Fruit fly (Drosophila melanogaster) whole organism, prepupa: ENCODE data around the gene yata.

Source experiments
- CG11902 ChIP-seq: fragments of 200-800 bp; sonication (Bioruptor generic); optimal IDR thresholded peaks from 3 replicates; lab custom pipeline; 2016; ENCODE audit warnings: missing biosample characterization, missing genetic modification characterization
- CG1621 ChIP-seq: fragments of 200-800 bp; sonication (Bioruptor generic); optimal IDR thresholded peaks from 3 replicates; lab custom pipeline; 2018; ENCODE audit warnings: missing biosample characterization, mild to moderate bottlenecking, missing genetic modification characterization
- CG34406 ChIP-seq: fragments of 200-800 bp; sonication (Bioruptor generic); optimal IDR thresholded peaks from 3 replicates; lab custom pipeline; 2016; ENCODE audit warnings: missing biosample characterization, missing genetic modification characterization
- CG8319 ChIP-seq: fragments of 200-800 bp; sonication (Bioruptor generic); optimal IDR thresholded peaks from 3 replicates; lab custom pipeline; 2016; ENCODE audit warnings: missing biosample characterization, missing genetic modification characterization
- CG8632 ChIP-seq: fragments of 200-800 bp; sonication (Bioruptor generic); optimal IDR thresholded peaks from 3 replicates; lab custom pipeline; 2016; ENCODE audit warnings: missing biosample characterization, missing genetic modification characterization
- OdsH ChIP-seq: fragments of 200-800 bp; sonication (Bioruptor generic); optimal IDR thresholded peaks from 3 replicates; lab custom pipeline; 2016; ENCODE audit warnings: missing biosample characterization, missing genetic modification characterization
- Sox14 ChIP-seq: fragments of 200-800 bp; sonication (Bioruptor generic); optimal IDR thresholded peaks from 3 replicates; lab custom pipeline; 2016; ENCODE audit warnings: missing biosample characterization, missing genetic modification characterization
- achi ChIP-seq: fragments of 200-800 bp; sonication (Bioruptor generic); optimal IDR thresholded peaks from 3 replicates; lab custom pipeline; 2016; ENCODE audit warnings: missing biosample characterization, missing genetic modification characterization
- fkh ChIP-seq: fragments of 200-800 bp; sonication (Bioruptor generic); optimal IDR thresholded peaks from 3 replicates; lab custom pipeline; 2017; ENCODE audit warnings: missing biosample characterization, mild to moderate bottlenecking, missing genetic modification characterization, moderate library complexity
- net ChIP-seq: fragments of 200-800 bp; sonication (Bioruptor generic); optimal IDR thresholded peaks from 3 replicates; lab custom pipeline; 2016; ENCODE audit warnings: missing biosample characterization, missing genetic modification characterization
- pdm3 ChIP-seq: fragments of 200-800 bp; sonication (Bioruptor generic); optimal IDR thresholded peaks from 3 replicates; lab custom pipeline; 2016; ENCODE audit warnings: missing biosample characterization, missing genetic modification characterization
- salr ChIP-seq, 2 experiments: fragments of 200-800 bp; sonication (Bioruptor generic); optimal IDR thresholded peaks; 3 replicates each; lab custom pipeline; 2016 to 2018; ENCODE audit warnings: missing biosample characterization in 2 of 2, missing genetic modification characterization in 2 of 2, mild to moderate bottlenecking in 1 of 2

- TF ChIP-seq CG1621 (tag; lab: Kevin White, UChicago) (peak; percentile 92), OdsH (GFP tag; lab: Kevin White, UChicago) (no peak), CG34406 (GFP tag; lab: Kevin White, UChicago) (peak; percentile 76), CG8319 (GFP tag; lab: Kevin White, UChicago) (peak; percentile 89), Sox14 (GFP tag; lab: Kevin White, UChicago) (peak; percentile 93), salr (GFP tag; optimal IDR thresholded peaks at IDR 0.05; lab: Kevin White, UChicago) (peak; percentile 91 to 96), CG11902 (GFP tag; lab: Kevin White, UChicago) (no peak), achi (GFP tag; lab: Kevin White, UChicago) (no peak), net (peak; percentile 97), pdm3 (no peak), fkh (GFP tag; lab: Kevin White, UChicago) (no peak), CG8632 (GFP tag; lab: Kevin White, UChicago) (peak; percentile 75)
These were observed 53.8 kb downstream of the yata start, which contains the start of the genes Etfb and CG7789 for dm6 chr3R:29802753-29803313.
